Fruit fly (Drosophila melanogaster) whole organism, wandering third instar larva: ENCODE data around the gene CG2712.

Source experiments
- Abd-B ChIP-seq: fragments of >200 bp; optimal IDR thresholded peaks from 2 replicates; lab custom pipeline; 2017; ENCODE audit warnings: missing biosample characterization, missing genetic modification characterization
- CG32264 ChIP-seq: fragments of 200-800 bp; sonication (Bioruptor generic); optimal IDR thresholded peaks from 2 replicates; lab custom pipeline; 2016; ENCODE audit warnings: missing biosample characterization, missing genetic modification characterization
- CG9705 ChIP-seq: fragments of 200-800 bp; sonication (Bioruptor generic); optimal IDR thresholded peaks from 2 replicates; lab custom pipeline; 2018; ENCODE audit warnings: missing biosample characterization, mild to moderate bottlenecking, missing genetic modification characterization
- CrebA ChIP-seq: fragments of 200-800 bp; sonication (Bioruptor generic); optimal IDR thresholded peaks from 2 replicates; lab custom pipeline; 2016; ENCODE audit warnings: missing biosample characterization, mild to moderate bottlenecking, missing genetic modification characterization, borderline replicate concordance
- Dfd ChIP-seq: fragments of >200 bp; optimal IDR thresholded peaks from 2 replicates; lab custom pipeline; 2017; ENCODE audit warnings: missing biosample characterization, missing genetic modification characterization
- Dif ChIP-seq: fragments of 200-275, 200-300 bp; sonication (Bioruptor generic); optimal IDR thresholded peaks from 2 replicates; lab custom pipeline; 2018; ENCODE audit warnings: missing biosample characterization, missing genetic modification characterization; ENCODE audit not compliant: partially characterized antibody
- GATAd ChIP-seq: sonication (Bioruptor generic); optimal IDR thresholded peaks from 2 replicates; lab custom pipeline; 2016; ENCODE audit warnings: missing biosample characterization, missing genetic modification characterization
- HLH106 ChIP-seq: fragments of 200-800 bp; optimal IDR thresholded peaks from 3 replicates; lab custom pipeline; 2019; ENCODE audit warnings: missing biosample characterization, mild to moderate bottlenecking, missing genetic modification characterization, moderate library complexity
- Hnf4 ChIP-seq: fragments of 200-800 bp; sonication (Bioruptor generic); optimal IDR thresholded peaks from 2 replicates; lab custom pipeline; 2016; ENCODE audit warnings: missing biosample characterization, mild to moderate bottlenecking, missing genetic modification characterization
- Hr78 ChIP-seq: fragments of >200 bp; optimal IDR thresholded peaks from 2 replicates; lab custom pipeline; 2017; ENCODE audit warnings: missing biosample characterization, missing genetic modification characterization
- Hr83 ChIP-seq: fragments of 200-300 bp; sonication (Bioruptor generic); optimal IDR thresholded peaks from 2 replicates; lab custom pipeline; 2016; ENCODE audit warnings: missing biosample characterization, mild to moderate bottlenecking, missing genetic modification characterization, moderate library complexity; ENCODE audit not compliant: poor library complexity, severe bottlenecking
- Jra ChIP-seq: sonication (Bioruptor generic); optimal IDR thresholded peaks from 2 replicates; lab custom pipeline; 2016; ENCODE audit warnings: missing biosample characterization, missing genetic modification characterization
- Mio ChIP-seq: sonication (Bioruptor generic); optimal IDR thresholded peaks from 2 replicates; lab custom pipeline; 2016; ENCODE audit warnings: missing biosample characterization, missing genetic modification characterization
- Myc ChIP-seq: fragments of >200 bp; optimal IDR thresholded peaks from 2 replicates; lab custom pipeline; 2017
- N ChIP-seq: fragments of >200 bp; optimal IDR thresholded peaks from 2 replicates; lab custom pipeline; 2018; ENCODE audit warnings: missing biosample characterization, missing external identifiers, missing genetic modification characterization
- OdsH ChIP-seq: fragments of 200-800 bp; sonication (Bioruptor generic); optimal IDR thresholded peaks from 2 replicates; lab custom pipeline; 2016; ENCODE audit warnings: missing biosample characterization, mild to moderate bottlenecking, missing genetic modification characterization
- Rel ChIP-seq, 2 experiments: fragments of 200-800 bp; sonication (Bioruptor generic) in 1 of 2; optimal IDR thresholded peaks; 2 replicates in 1 of 2; 3 replicates in 1 of 2; lab custom pipeline; 2016 to 2019; ENCODE audit warnings: mild to moderate bottlenecking in 2 of 2, missing biosample characterization in 2 of 2, missing genetic modification characterization in 2 of 2, moderate library complexity in 1 of 2
- Sp1 ChIP-seq: fragments of 200-800 bp; sonication (Bioruptor generic); optimal IDR thresholded peaks from 3 replicates; lab custom pipeline; 2019; ENCODE audit warnings: missing biosample characterization, mild to moderate bottlenecking, missing genetic modification characterization, moderate library complexity
- Vsx2 ChIP-seq: fragments of 200-300, 225-300 bp; sonication (Bioruptor generic); optimal IDR thresholded peaks from 2 replicates; lab custom pipeline; 2018; ENCODE audit warnings: missing biosample characterization, missing genetic modification characterization; ENCODE audit not compliant: partially characterized antibody
- br ChIP-seq: fragments of 200-800 bp; sonication (Bioruptor generic); optimal IDR thresholded peaks from 2 replicates; lab custom pipeline; 2016; ENCODE audit warnings: missing biosample characterization, missing genetic modification characterization
- brk ChIP-seq: fragments of 200-800 bp; sonication (Bioruptor generic); optimal IDR thresholded peaks from 2 replicates; lab custom pipeline; 2016; ENCODE audit warnings: missing biosample characterization, mild to moderate bottlenecking, missing genetic modification characterization
- dl ChIP-seq, 2 experiments: fragments of 175-275, 200-275 bp in 1 of 2; fragments of 200-275 bp in 1 of 2; sonication (Bioruptor generic); optimal IDR thresholded peaks; lab custom pipeline; 2018; ENCODE audit warnings: mild to moderate bottlenecking in 2 of 2, missing biosample characterization in 2 of 2, missing genetic modification characterization in 2 of 2, moderate library complexity in 2 of 2; ENCODE audit not compliant: partially characterized antibody in 2 of 2, insufficient read depth in 1 of 2
- dmrt93B ChIP-seq: fragments of 200-800 bp; sonication (Bioruptor generic); optimal IDR thresholded peaks from 2 replicates; lab custom pipeline; 2018; ENCODE audit warnings: missing biosample characterization, mild to moderate bottlenecking, missing genetic modification characterization
- dsf ChIP-seq: sonication (Bioruptor generic); optimal IDR thresholded peaks from 2 replicates; lab custom pipeline; 2016; ENCODE audit warnings: missing biosample characterization, missing genetic modification characterization, borderline replicate concordance
- ey ChIP-seq: fragments of 200-800 bp; sonication (Bioruptor generic); optimal IDR thresholded peaks from 2 replicates; lab custom pipeline; 2016; ENCODE audit warnings: missing biosample characterization, missing genetic modification characterization
- foxo ChIP-seq, 2 experiments: fragments of 200-800 bp; sonication (Bioruptor generic); optimal IDR thresholded peaks; 2 replicates in 1 of 2; 3 replicates in 1 of 2; lab custom pipeline; 2016 to 2017; ENCODE audit warnings: missing biosample characterization in 2 of 2, missing genetic modification characterization in 2 of 2
- fru ChIP-seq: fragments of 200-800 bp; sonication (Bioruptor generic); optimal IDR thresholded peaks from 3 replicates; lab custom pipeline; 2016; ENCODE audit warnings: missing biosample characterization, mild to moderate bottlenecking, missing genetic modification characterization
- h ChIP-seq: fragments of 200-800 bp; sonication (Bioruptor generic); optimal IDR thresholded peaks from 3 replicates; lab custom pipeline; 2016; ENCODE audit warnings: missing biosample characterization, mild to moderate bottlenecking, missing genetic modification characterization
- jim ChIP-seq: fragments of 175-275, 200-325 bp; sonication (Bioruptor generic); optimal IDR thresholded peaks from 2 replicates; lab custom pipeline; 2016; ENCODE audit warnings: missing biosample characterization, mild to moderate bottlenecking, missing genetic modification characterization
- lola ChIP-seq: fragments of >200 bp; optimal IDR thresholded peaks from 2 replicates; lab custom pipeline; 2017; ENCODE audit warnings: missing biosample characterization, missing genetic modification characterization
- pan ChIP-seq: fragments of >200 bp; optimal IDR thresholded peaks from 2 replicates; lab custom pipeline; 2017
- psq ChIP-seq: fragments of 200-800 bp; sonication (Bioruptor generic); optimal IDR thresholded peaks from 3 replicates; lab custom pipeline; 2017; ENCODE audit warnings: missing biosample characterization, mild to moderate bottlenecking, missing genetic modification characterization, moderate library complexity
- rgr ChIP-seq: fragments of 200-800 bp; sonication (Bioruptor generic); optimal IDR thresholded peaks from 3 replicates; lab custom pipeline; 2016; ENCODE audit warnings: missing biosample characterization, mild to moderate bottlenecking, missing genetic modification characterization
- sage ChIP-seq: fragments of 200-800 bp; sonication (Bioruptor generic); optimal IDR thresholded peaks from 2 replicates; lab custom pipeline; 2016; ENCODE audit warnings: missing biosample characterization, mild to moderate bottlenecking, missing genetic modification characterization
- sv ChIP-seq: fragments of 200-800 bp; sonication (Bioruptor generic); optimal IDR thresholded peaks from 3 replicates; lab custom pipeline; 2016; ENCODE audit warnings: missing biosample characterization, missing genetic modification characterization
- tai ChIP-seq: sonication (Bioruptor generic); optimal IDR thresholded peaks from 2 replicates; lab custom pipeline; 2016; ENCODE audit warnings: missing biosample characterization, missing genetic modification characterization
- usp ChIP-seq: fragments of >200 bp; optimal IDR thresholded peaks from 2 replicates; lab custom pipeline; 2017; ENCODE audit warnings: missing biosample characterization, missing genetic modification characterization
- woc ChIP-seq: sonication (Bioruptor generic); optimal IDR thresholded peaks from 2 replicates; lab custom pipeline; 2016; ENCODE audit warnings: missing biosample characterization, mild to moderate bottlenecking, missing genetic modification characterization

CG2712 gene

dm6 chrX:2704134-2704773 lies 28.0 kb upstream of the CG2712 start, which contains the start of gene eIF2Bbeta:
TSS of gene eIF2Bbeta (plus strand) at chrX:2704571.
- peak; percentile 93 for TF ChIP-seq Myc (lab: Kevin White, UChicago)
- TF ChIP-seq fru: no peak
- no peak for TF ChIP-seq br (GFP tag; lab: Kevin White, UChicago)

dm6 chrX:2707377-2708090 lies 24.7 kb upstream of the CG2712 start, which contains the start of gene CG2680:
TSS of gene CG2680 (minus strand) at chrX:2707427.
- TF ChIP-seq ey (GFP tag; lab: Kevin White, UChicago) (no peak), Vsx2 (GFP tag; lab: Kevin White, UChicago) (no peak), Dif (GFP tag; lab: Kevin White, UChicago) (no peak), lola (no peak), fru (no peak), Sp1 (GFP tag; lab: Kevin White, UChicago) (no peak), woc (GFP tag; lab: Kevin White, UChicago) (no peak), jim (GFP tag; lab: Kevin White, UChicago) (no peak)
- TF ChIP-seq, all 38 proteins: peak for 0

- peak in 1 of 2 experiments; percentile 43 for TF ChIP-seq foxo (GFP tag; optimal IDR thresholded peaks at IDR 0.05; lab: Kevin White, UChicago)
- peak; percentile 14 for TF ChIP-seq OdsH
- no peak for TF ChIP-seq Myc (lab: Kevin White, UChicago)
- no peak for TF ChIP-seq brk (GFP tag; lab: Kevin White, UChicago)
- no peak for TF ChIP-seq Mio (GFP tag; lab: Kevin White, UChicago)
- TF ChIP-seq Hnf4 (GFP tag; lab: Kevin White, UChicago): no peak
- TF ChIP-seq fru: peak; percentile 18
- TF ChIP-seq rgr (GFP tag; lab: Kevin White, UChicago): peak; percentile 26
- no peak for TF ChIP-seq CG9705 (GFP tag; lab: Kevin White, UChicago)
- TF ChIP-seq CG32264 (GFP tag; lab: Kevin White, UChicago): no peak
- no peak for TF ChIP-seq HLH106
- TF ChIP-seq Dfd (GFP tag; lab: Kevin White, UChicago): no peak
- no peak for TF ChIP-seq dsf
- TF ChIP-seq Hr78 (GFP tag; lab: Kevin White, UChicago): no peak
- no peak for TF ChIP-seq N (GFP tag; lab: Kevin White, UChicago)
- no peak for TF ChIP-seq tai (GFP tag; lab: Kevin White, UChicago)
- TF ChIP-seq dl (GFP tag; optimal IDR thresholded peaks at IDR 0.05; lab: Kevin White, UChicago; ENCODE audit: insufficient read depth in 1 of 2, partially characterized antibody in 2 of 2): no peak
- peak; percentile 9 for TF ChIP-seq h (GFP tag; lab: Kevin White, UChicago)
- TF ChIP-seq pan (lab: Kevin White, UChicago): no peak
- no peak for TF ChIP-seq Jra (GFP tag; lab: Kevin White, UChicago)
- no peak for TF ChIP-seq sv (GFP tag; lab: Kevin White, UChicago)
- TF ChIP-seq br (GFP tag; lab: Kevin White, UChicago): no peak
- TF ChIP-seq Sp1 (GFP tag; lab: Kevin White, UChicago): no peak
- no peak for TF ChIP-seq dmrt93B (GFP tag; lab: Kevin White, UChicago)
- no peak for TF ChIP-seq Rel (GFP tag; optimal IDR thresholded peaks at IDR 0.05; lab: Kevin White, UChicago)
- TF ChIP-seq Rel (tag; optimal IDR thresholded peaks at IDR 0.05; lab: Kevin White, UChicago): no peak
- no peak for TF ChIP-seq lola
- TF ChIP-seq Hr83 (GFP tag; lab: Kevin White, UChicago): no peak
- TF ChIP-seq CrebA (GFP tag; lab: Kevin White, UChicago): no peak
- TF ChIP-seq woc (GFP tag; lab: Kevin White, UChicago): no peak
- TF ChIP-seq usp (GFP tag; lab: Kevin White, UChicago): no peak
- TF ChIP-seq ey (GFP tag; lab: Kevin White, UChicago): peak; percentile 42
- no peak for TF ChIP-seq Vsx2 (GFP tag; lab: Kevin White, UChicago)
- TF ChIP-seq Dif (GFP tag; lab: Kevin White, UChicago): no peak
- TF ChIP-seq psq (GFP tag; lab: Kevin White, UChicago): no peak
- no peak for TF ChIP-seq Abd-B (GFP tag; lab: Kevin White, UChicago)
- no peak for TF ChIP-seq sage
- TF ChIP-seq GATAd (GFP tag; lab: Kevin White, UChicago): no peak
- no peak for TF ChIP-seq jim (GFP tag; lab: Kevin White, UChicago)
Measured at dm6 chrX:2708156-2708734, 24.0 kb upstream of the CG2712 start, which contains the start of gene CG2681. TSS of gene CG2681 (plus strand) at chrX:2708684.
